Fruit fly (Drosophila melanogaster): ENCODE data around the gene CG15356.

dm6 chr2L:1989278-1989918, 8.8 kb upstream of the CG15356 start:
- TF ChIP-seq HLH106 (tag; optimal IDR thresholded peaks at IDR 0.05), result peak; percentile 1
- no peak for TF ChIP-seq dmrt93B (GFP tag; optimal IDR thresholded peaks at IDR 0.05)
- no peak for TF ChIP-seq Abd-B (GFP tag; optimal IDR thresholded peaks at IDR 0.05)
- TF ChIP-seq h (GFP tag; optimal IDR thresholded peaks at IDR 0.05), result peak; percentile 65
- no peak for TF ChIP-seq Vsx2 (GFP tag; optimal IDR thresholded peaks at IDR 0.05; ENCODE audit: partially characterized antibody)
- TF ChIP-seq lola (GFP tag; optimal IDR thresholded peaks at IDR 0.05), result no peak
- peak; percentile 16 for TF ChIP-seq fru (GFP tag; optimal IDR thresholded peaks at IDR 0.05)
- TF ChIP-seq psq (GFP tag; optimal IDR thresholded peaks at IDR 0.05), result peak; percentile 87
- no peak for TF ChIP-seq CG32264 (GFP tag; optimal IDR thresholded peaks at IDR 0.05)
- no peak for TF ChIP-seq Dfd (GFP tag; optimal IDR thresholded peaks at IDR 0.05)
- peak; percentile 70 for TF ChIP-seq Jra (GFP tag; optimal IDR thresholded peaks at IDR 0.05)
- peak; percentile 49 for TF ChIP-seq Hr83 (GFP tag; optimal IDR thresholded peaks at IDR 0.05; ENCODE audit: poor library complexity, severe bottlenecking)
